Fruit fly (Drosophila melanogaster): ENCODE data around the gene RpS5a.

Gene RpS5a

dm6 chrX:17129733-17130466 is 18.2 kb downstream of the RpS5a start (continued):
- TF ChIP-seq chinmo (GFP tag; IDR thresholded peaks at IDR 0.05; ENCODE audit: partially characterized antibody) (0 out of 4 replicates have a peak, but pooled peaks have one; percentile 57), HmgD (GFP tag; optimal IDR thresholded peaks at IDR 0.05) (no peak), Blimp-1 (GFP tag; optimal IDR thresholded peaks at IDR 0.05) (peak; percentile 84), HLH54F (GFP tag; optimal IDR thresholded peaks at IDR 0.05) (peak; percentile 37), CG9437 (GFP tag; optimal IDR thresholded peaks at IDR 0.05) (peak; percentile 77), Poxn (GFP tag; IDR thresholded peaks at IDR 0.05) (no peak), salm (tag; optimal IDR thresholded peaks at IDR 0.05) (peak; percentile 71), cato (GFP tag; optimal IDR thresholded peaks at IDR 0.05; ENCODE audit: borderline replicate concordance) (peak; percentile 42), ara (GFP tag; IDR thresholded peaks at IDR 0.05) (peak; percentile 57; the same call in 1 of the 2 replicates), Atf-2 (GFP tag; optimal IDR thresholded peaks at IDR 0.05) (no peak), Lpt (GFP tag; optimal IDR thresholded peaks at IDR 0.05) (no peak), nerfin-2 (GFP tag; IDR thresholded peaks at IDR 0.05; ENCODE audit: partially characterized antibody) (no peak), CG7372 (GFP tag; IDR thresholded peaks at IDR 0.05) (peak; percentile 47; the same call in 1 of the 2 replicates), CG10147 (GFP tag; optimal IDR thresholded peaks at IDR 0.05) (peak; percentile 79), crc (GFP tag; optimal IDR thresholded peaks at IDR 0.05) (no peak), mam (GFP tag; optimal IDR thresholded peaks at IDR 0.05) (peak; percentile 23), insv (GFP tag; optimal IDR thresholded peaks at IDR 0.05) (peak in 1 of 2 experiments; percentile 47)

DNA sequence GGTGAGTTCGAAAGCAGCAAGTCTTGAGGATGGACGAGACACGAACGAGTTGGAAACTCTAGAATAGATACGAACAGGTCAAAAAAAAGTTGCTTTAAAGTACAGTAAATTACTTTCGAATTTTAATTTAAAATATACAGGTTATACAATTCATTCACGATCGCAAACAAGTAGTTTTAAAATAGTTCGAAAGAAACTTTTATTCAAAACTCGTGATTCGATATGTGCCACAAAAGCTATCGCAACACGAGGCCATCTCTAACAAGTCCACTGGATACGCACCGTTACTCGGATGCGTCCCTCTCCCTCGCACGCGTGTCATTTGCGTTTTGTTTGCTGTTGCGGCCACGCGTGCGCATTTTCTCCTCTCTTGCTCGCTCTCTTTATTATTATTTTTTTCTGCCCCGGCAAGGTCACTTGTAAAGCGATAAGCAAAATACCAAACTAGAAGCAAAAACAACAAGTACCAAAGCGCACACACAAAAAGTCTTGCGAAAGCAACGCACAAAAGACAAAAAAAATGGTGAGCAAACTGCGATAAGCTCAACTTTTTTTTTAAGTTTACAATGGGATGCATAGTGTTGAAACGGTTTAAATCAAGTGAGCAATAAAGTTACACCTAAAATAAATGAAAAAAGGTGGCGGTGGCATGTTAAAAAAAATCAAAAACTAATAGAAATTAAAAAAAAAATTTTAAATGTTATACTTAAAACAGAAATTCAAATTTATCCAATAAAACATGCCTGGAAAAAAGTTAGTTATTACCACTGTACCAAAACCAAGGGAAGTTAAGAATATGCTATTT is 22.8 kb downstream of the RpS5a start:
- TF ChIP-seq CG12769 (tag; optimal IDR thresholded peaks at IDR 0.05) (peak; percentile 54), ken (GFP tag; IDR thresholded peaks at IDR 0.05) (peak; percentile 62; the same call in 2 of the 3 replicates), CG9215 (GFP tag; IDR thresholded peaks at IDR 0.05) (peak; percentile 47), bcd (GFP tag; optimal IDR thresholded peaks at IDR 0.05) (peak; percentile 53), Side (GFP tag; optimal IDR thresholded peaks at IDR 0.05) (peak; percentile 26), ash1 (GFP tag; optimal IDR thresholded peaks at IDR 0.05) (no peak), grau (tag; optimal IDR thresholded peaks at IDR 0.05) (peak; percentile 68), CG16863 (GFP tag; optimal IDR thresholded peaks at IDR 0.05) (peak; percentile 26), CG14050 (GFP tag; IDR thresholded peaks at IDR 0.05) (peak; percentile 72), Gug (GFP tag; IDR thresholded peaks at IDR 0.05) (peak; percentile 26; the same call in 3 of the 4 replicates), cg (GFP tag; optimal IDR thresholded peaks at IDR 0.05) (peak; percentile 12), wdn (GFP tag; IDR thresholded peaks at IDR 0.05) (peak; percentile 68), scrt (GFP tag; optimal IDR thresholded peaks at IDR 0.05) (peak; percentile 50), psq (GFP tag; optimal IDR thresholded peaks at IDR 0.05) (no peak), Sox102F (GFP tag; optimal IDR thresholded peaks at IDR 0.05) (peak; percentile 64), zen (tag; optimal IDR thresholded peaks at IDR 0.05) (no peak), ac (GFP tag; optimal IDR thresholded peaks at IDR 0.05) (no peak), mld (GFP tag; IDR thresholded peaks at IDR 0.05; ENCODE audit: partially characterized antibody) (peak; percentile 90; the same call in 2 of the 3 replicates), pnt (GFP tag; optimal IDR thresholded peaks at IDR 0.05) (peak; percentile 36), Pdp1 (GFP tag; optimal IDR thresholded peaks at IDR 0.05) (peak; percentile 30 to 38), CG11695 (GFP tag; IDR thresholded peaks at IDR 0.05) (peak; percentile 83), CG32532 (GFP tag; IDR thresholded peaks at IDR 0.05) (peak; percentile 78), CG1647 (GFP tag; optimal IDR thresholded peaks at IDR 0.05) (no peak), Fer1 (GFP tag; optimal IDR thresholded peaks at IDR 0.05) (peak; percentile 85), pb (GFP tag; optimal IDR thresholded peaks at IDR 0.05) (no peak), Myb (GFP tag; optimal IDR thresholded peaks at IDR 0.05) (peak; percentile 6), CG4820 (GFP tag; optimal IDR thresholded peaks at IDR 0.05) (peak; percentile 27), toy (GFP tag; IDR thresholded peaks at IDR 0.05) (0 out of 2 replicates have a peak, but pooled peaks have one; percentile 10), bbx (GFP tag; IDR thresholded peaks at IDR 0.05; ENCODE audit: partially characterized antibody) (peak; percentile 92), CG15696 (tag; optimal IDR thresholded peaks at IDR 0.05) (peak; percentile 55)

Measured in whole organism, embryonic.